Worm (Caenorhabditis elegans): Measurements from ENCODE around the gene coel-1.
A peak's percentile ranks its signal among the peaks of the same experiment; 100 is the strongest.

Gene coel-1

DNA sequence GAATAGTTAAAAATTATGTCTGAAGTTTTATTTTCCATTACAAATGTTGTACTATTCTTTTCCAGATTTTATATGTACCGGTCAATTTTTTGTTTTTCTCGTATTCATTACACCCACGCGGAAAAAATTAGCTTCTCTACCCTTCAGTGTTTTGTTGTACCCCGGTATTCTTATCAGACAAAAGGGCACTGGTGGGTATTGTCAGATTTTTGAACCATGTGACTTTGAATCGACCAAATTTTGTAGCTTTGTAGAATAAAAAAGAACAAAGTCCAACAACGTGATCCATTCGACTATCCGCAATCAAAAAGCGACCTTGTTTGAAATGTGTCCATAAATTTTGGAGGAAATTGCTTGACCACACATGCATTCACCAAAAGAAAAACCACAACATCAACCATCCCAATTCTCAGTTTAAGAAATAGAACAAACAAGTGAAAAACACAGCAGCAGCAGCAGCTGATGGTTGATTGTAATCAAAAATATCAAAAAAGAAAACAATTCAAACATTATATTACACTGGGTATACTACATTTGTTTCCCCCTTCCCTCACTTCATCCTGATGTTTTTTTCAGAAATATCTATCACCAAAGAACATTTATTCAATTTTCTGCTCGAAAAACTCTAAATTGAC lies 20.9 kb upstream of the coel-1 start:
- no peak for TF ChIP-seq cebp-2 (GFP tag; IDR thresholded peaks at IDR 0.05)
- TF ChIP-seq Y53G8AR.9 (GFP tag; conservative IDR thresholded peaks at IDR 0.05) = 0 out of 2 replicates have a peak, but pooled peaks have one; percentile 35

ce11 chrX:4245124-4245523 lies 20.3 kb upstream of the coel-1 start:
- 0 out of 2 replicates have a peak, but pooled peaks have one; percentile 15 for TF ChIP-seq nfyb-1 (GFP tag; IDR thresholded peaks at IDR 0.05)
- no peak for TF ChIP-seq madf-8 (GFP tag; conservative IDR thresholded peaks at IDR 0.05)
- TF ChIP-seq bed-2 (GFP tag; IDR thresholded peaks at IDR 0.05) = no peak
- TF ChIP-seq rec-8 (tag; optimal IDR thresholded peaks at IDR 0.05) = no peak
- TF ChIP-seq cebp-1 (GFP tag; IDR thresholded peaks at IDR 0.05) = 0 out of 2 replicates have a peak, but pooled peaks have one; percentile 16
- TF ChIP-seq cebp-1 (tag; optimal IDR thresholded peaks at IDR 0.05) = peak; percentile 41
- TF ChIP-seq chd-7 (tag; optimal IDR thresholded peaks at IDR 0.05) = peak; percentile 1
- TF ChIP-seq nhr-80 (tag; optimal IDR thresholded peaks at IDR 0.05) = peak; percentile 87
- peak in 1 of 2 experiments; percentile 56 for TF ChIP-seq let-607 (tag; optimal IDR thresholded peaks at IDR 0.05)
- peak; percentile 33; the same call in 1 of the 2 replicates for TF ChIP-seq lin-26 (GFP tag; IDR thresholded peaks at IDR 0.05)
- peak; percentile 8 for TF ChIP-seq unc-62 (GFP tag; optimal IDR thresholded peaks at IDR 0.05)
- no peak for TF ChIP-seq fkh-3 (tag; optimal IDR thresholded peaks at IDR 0.05)
- TF ChIP-seq atf-7 (tag; optimal IDR thresholded peaks at IDR 0.05) = peak; percentile 49

- TF ChIP-seq ceh-79 (tag; optimal IDR thresholded peaks at IDR 0.05) (no peak), cebp-1 (GFP tag; IDR thresholded peaks at IDR 0.05) (no peak), cebp-1 (tag; optimal IDR thresholded peaks at IDR 0.05) (peak; percentile 57), die-1 (tag; optimal IDR thresholded peaks at IDR 0.05) (no peak), Y95B8A.8 (GFP tag; IDR thresholded peaks at IDR 0.05) (no peak), nhr-179 (tag; optimal IDR thresholded peaks at IDR 0.05) (no peak), lin-54 (GFP tag; optimal IDR thresholded peaks at IDR 0.05) (no peak), snpc-1.1 (tag; optimal IDR thresholded peaks at IDR 0.05; ENCODE audit: insufficient read depth) (no peak), ztf-28 (GFP tag; IDR thresholded peaks at IDR 0.05) (no peak), F33H1.4 (GFP tag; IDR thresholded peaks at IDR 0.05) (no peak), F57C9.4 (tag; optimal IDR thresholded peaks at IDR 0.05) (no peak), unc-130 (GFP tag; optimal IDR thresholded peaks at IDR 0.05) (no peak), F23B12.7 (tag; optimal IDR thresholded peaks at IDR 0.05; ENCODE audit: insufficient read depth) (no peak), ceh-27 (GFP tag; optimal IDR thresholded peaks at IDR 0.05) (no peak), C06A6.2 (GFP tag; conservative IDR thresholded peaks at IDR 0.05) (0 out of 2 replicates have a peak, but pooled peaks have one; percentile 38), madf-8 (GFP tag; conservative IDR thresholded peaks at IDR 0.05) (no peak), ama-1 (optimal IDR thresholded peaks at IDR 0.05) (peak; percentile 46), ama-1 (GFP tag; optimal IDR thresholded peaks at IDR 0.05) (no peak), tbp1 (GFP tag; optimal IDR thresholded peaks at IDR 0.05) (peak; percentile 49), dpff-1 (tag; optimal IDR thresholded peaks at IDR 0.05) (no peak), B0035.1 (tag; optimal IDR thresholded peaks at IDR 0.05) (no peak), nhr-120 (GFP tag; IDR thresholded peaks at IDR 0.05) (no peak), ets-4 (GFP tag; optimal IDR thresholded peaks at IDR 0.05) (no peak), somi-1 (GFP tag; optimal IDR thresholded peaks at IDR 0.05) (peak; percentile 25), lin-26 (GFP tag; IDR thresholded peaks at IDR 0.05) (0 out of 2 replicates have a peak, but pooled peaks have one; percentile 12), ztf-18 (tag; optimal IDR thresholded peaks at IDR 0.05) (no peak), nhr-80 (tag; optimal IDR thresholded peaks at IDR 0.05) (peak; percentile 53), attf-5 (GFP tag; optimal IDR thresholded peaks at IDR 0.05) (peak; percentile 2), B0019.2 (GFP tag; conservative IDR thresholded peaks at IDR 0.05) (no peak), ztf-25 (GFP tag; IDR thresholded peaks at IDR 0.05) (0 out of 2 replicates have a peak, but pooled peaks have one; percentile 15), efl-1 (GFP tag; optimal IDR thresholded peaks at IDR 0.05) (no peak), atf-7 (tag; optimal IDR thresholded peaks at IDR 0.05) (peak; percentile 40), B0336.3 (GFP tag; IDR thresholded peaks at IDR 0.05) (peak; percentile 86), D2030.7 (GFP tag; IDR thresholded peaks at IDR 0.05) (no peak), let-607 (tag; optimal IDR thresholded peaks at IDR 0.05) (no peak), ceh-40 (GFP tag; IDR thresholded peaks at IDR 0.05) (no peak)
Observed at ce11 chrX:4246237-4246697, 19.2 kb upstream of the coel-1 start.

Data from whole organism, young adult.